Worm (Caenorhabditis elegans) whole organism, midembryonic: ENCODE results near the gene C15F1.5.

Source experiments
- cog-1 ChIP-seq: sonication (generic microtip); optimal IDR thresholded peaks from 2 replicates; lab custom pipeline; 2016; ENCODE audit warnings: missing genetic modification characterization, missing compliant biosample characterization
- flt-1 ChIP-seq: fragments of 200-800 bp; sonication (Bioruptor generic); IDR thresholded peaks from 2 replicates; pipeline ENCODE4 v1.3.6; 2022; ENCODE audit warnings: missing genetic modification characterization, missing compliant biosample characterization
- klf-2 ChIP-seq: fragments of 200-800 bp; sonication (Bioruptor generic); conservative IDR thresholded peaks from 2 replicates; pipeline ENCODE4 v1.3.6; 2022; ENCODE audit warnings: missing genetic modification reagents, missing genetic modification characterization, missing compliant biosample characterization
- med-1 ChIP-seq: sonication (generic microtip); optimal IDR thresholded peaks from 2 replicates; lab custom pipeline; 2017; ENCODE audit warnings: missing genetic modification characterization, mild to moderate bottlenecking, missing compliant biosample characterization, antibody characterized with exemption, missing genetic modification reagents; ENCODE audit not compliant: insufficient read depth
- ref-1 ChIP-seq: fragments of 200-800 bp; sonication (Bioruptor generic); conservative IDR thresholded peaks from 2 replicates; pipeline ENCODE4 v1.3.6; 2022; ENCODE audit warnings: missing genetic modification reagents, missing genetic modification characterization, missing compliant biosample characterization
- tab-1 ChIP-seq: fragments of 200-800 bp; sonication (Bioruptor generic); IDR thresholded peaks from 2 replicates; pipeline ENCODE4 v1.3.6; 2022; ENCODE audit warnings: missing genetic modification characterization, missing compliant biosample characterization
- ztf-23 ChIP-seq: fragments of 200-800 bp; sonication (Bioruptor generic); IDR thresholded peaks from 2 replicates; pipeline ENCODE4 v1.3.6; 2022; ENCODE audit warnings: missing genetic modification reagents, missing genetic modification characterization, missing compliant biosample characterization

DNA sequence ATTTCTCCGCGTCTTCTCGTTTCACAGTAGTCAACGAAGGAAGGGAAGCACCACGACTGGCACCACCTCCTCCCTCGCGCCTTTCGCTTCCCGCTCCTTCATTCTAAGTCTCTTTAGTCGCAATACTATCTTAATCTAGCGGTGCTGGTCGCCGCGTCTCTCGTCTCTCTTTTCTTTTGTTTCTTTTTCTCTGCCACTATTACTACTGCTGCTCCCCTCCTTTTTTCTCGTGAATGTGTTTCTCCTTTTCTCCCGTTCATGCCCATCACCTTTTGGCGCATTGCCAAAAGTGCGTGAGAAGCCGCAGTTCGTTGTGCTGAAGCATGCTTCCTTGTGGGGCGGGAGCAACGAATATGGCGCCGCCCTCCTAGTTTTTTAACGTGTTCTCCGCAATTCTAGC lies 43.9 kb downstream of the C15F1.5 start:
- TF ChIP-seq med-1 (no peak), klf-2 (no peak), flt-1 (GFP tag; lab: Robert Waterston, UW) (no peak), cog-1 (tag; lab: Kevin White, UChicago) (no peak), ztf-23 (GFP tag; lab: Robert Waterston, UW) (no peak), tab-1 (GFP tag; lab: Robert Waterston, UW) (no peak), ref-1 (GFP tag; lab: Robert Waterston, UW) (no peak)
